Fruit fly (Drosophila melanogaster): ENCODE measurements around the gene vilya.

Gene vilya

dm6 chrX:2732127-2732526 lies 5.6 kb downstream of the vilya start, which contains the start of the genes ttm50 and CG2712 (continued):
- TF ChIP-seq dysf (GFP tag; IDR thresholded peaks at IDR 0.05) (peak; percentile 70; the same call in 2 of the 3 replicates), CG11504 (tag; optimal IDR thresholded peaks at IDR 0.05) (no peak), CG10267 (tag; optimal IDR thresholded peaks at IDR 0.05) (peak; percentile 59)

DNA sequence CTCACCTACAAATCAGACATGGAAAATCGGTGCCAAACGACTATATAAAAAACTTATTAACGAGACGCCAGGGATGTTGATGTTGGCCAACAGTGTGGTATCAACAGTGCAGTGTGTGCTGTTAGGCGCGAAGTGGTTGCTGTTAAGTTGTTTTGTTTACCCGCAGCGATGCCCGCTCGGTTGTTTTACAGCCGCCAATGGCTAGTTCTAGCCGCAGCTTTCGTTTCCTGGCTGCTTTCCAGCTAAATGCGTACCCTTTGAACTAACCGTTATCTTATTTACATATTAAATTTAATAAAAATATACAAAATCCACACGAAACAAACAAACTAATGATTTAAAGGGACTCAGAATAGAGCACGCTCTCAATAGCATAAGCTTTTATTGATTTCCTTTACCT lies 12.2 kb downstream of the vilya start, which contains the start of gene crm:
crm (minus strand) TSS at position 111 of the 400 bp plus-strand sequence.
- TF ChIP-seq BEAF-32 (GFP tag; optimal IDR thresholded peaks at IDR 0.05) = peak; percentile 20
- 0 out of 2 replicates have a peak, but pooled peaks have one; percentile 13 for TF ChIP-seq hbn (GFP tag; IDR thresholded peaks at IDR 0.05; ENCODE audit: partially characterized antibody)
- no peak for TF ChIP-seq CG18476 (GFP tag; optimal IDR thresholded peaks at IDR 0.05)
- TF ChIP-seq fd64A (GFP tag; optimal IDR thresholded peaks at IDR 0.05) = no peak
- no peak for TF ChIP-seq CG7357 (GFP tag; IDR thresholded peaks at IDR 0.05)
- TF ChIP-seq CHES-1-like (GFP tag; optimal IDR thresholded peaks at IDR 0.05) = no peak
- TF ChIP-seq BtbVII (GFP tag; optimal IDR thresholded peaks at IDR 0.05) = no peak
- no peak for TF ChIP-seq Pdp1 (GFP tag; optimal IDR thresholded peaks at IDR 0.05)
- TF ChIP-seq CG10147 (GFP tag; optimal IDR thresholded peaks at IDR 0.05) = no peak
- TF ChIP-seq sug (tag; optimal IDR thresholded peaks at IDR 0.05) = peak; percentile 14
- peak; percentile 29; the same call in 1 of the 2 replicates for TF ChIP-seq E2f2 (GFP tag; IDR thresholded peaks at IDR 0.05)
- peak; percentile 26; the same call in 1 of the 2 replicates for TF ChIP-seq CG13287 (GFP tag; IDR thresholded peaks at IDR 0.05; ENCODE audit: partially characterized antibody)
- TF ChIP-seq ftz-f1 (GFP tag; optimal IDR thresholded peaks at IDR 0.05) = no peak
- no peak for TF ChIP-seq scrt (GFP tag; optimal IDR thresholded peaks at IDR 0.05)
- TF ChIP-seq ssp (GFP tag; IDR thresholded peaks at IDR 0.05) = no peak
- peak; percentile 45 for TF ChIP-seq Med (GFP tag)
- TF ChIP-seq Dp (GFP tag; optimal IDR thresholded peaks at IDR 0.05) = peak; percentile 4
- TF ChIP-seq zen2 (GFP tag; IDR thresholded peaks at IDR 0.05; ENCODE audit: partially characterized antibody) = no peak
- no peak for TF ChIP-seq CG1529 (GFP tag; optimal IDR thresholded peaks at IDR 0.05)
- peak; percentile 65 for TF ChIP-seq vvl (GFP tag; IDR thresholded peaks at IDR 0.05)
- peak; percentile 56 for TF ChIP-seq CG2712 (tag; optimal IDR thresholded peaks at IDR 0.05)
- no peak for TF ChIP-seq CG7987 (GFP tag; optimal IDR thresholded peaks at IDR 0.05)
- peak; percentile 5 for TF ChIP-seq grau (tag; optimal IDR thresholded peaks at IDR 0.05)
- TF ChIP-seq CG10267 (tag; optimal IDR thresholded peaks at IDR 0.05) = peak; percentile 0
- peak; percentile 9 for TF ChIP-seq CoRest (tag; optimal IDR thresholded peaks at IDR 0.05)
- TF ChIP-seq CG30403 (GFP tag; optimal IDR thresholded peaks at IDR 0.05) = no peak
- peak; percentile 54 for TF ChIP-seq pzg (GFP tag; optimal IDR thresholded peaks at IDR 0.05)
- TF ChIP-seq Myb (GFP tag; optimal IDR thresholded peaks at IDR 0.05) = peak; percentile 45
- TF ChIP-seq MBD-R2 (GFP tag; IDR thresholded peaks at IDR 0.05) = peak; percentile 63
- TF ChIP-seq trem (tag; optimal IDR thresholded peaks at IDR 0.05) = peak; percentile 30
- 0 out of 2 replicates have a peak, but pooled peaks have one; percentile 34 for TF ChIP-seq Rfx (GFP tag; IDR thresholded peaks at IDR 0.05)
- TF ChIP-seq CG8290 (GFP tag; optimal IDR thresholded peaks at IDR 0.05) = no peak
- TF ChIP-seq CG8290 (tag; optimal IDR thresholded peaks at IDR 0.05) = no peak
- no peak for TF ChIP-seq ranshi (GFP tag; IDR thresholded peaks at IDR 0.05)
- no peak for TF ChIP-seq NfI (GFP tag; optimal IDR thresholded peaks at IDR 0.05)
- peak; percentile 33 for TF ChIP-seq CG12659 (GFP tag; optimal IDR thresholded peaks at IDR 0.05)
- TF ChIP-seq HmgZ (tag; optimal IDR thresholded peaks at IDR 0.05) = peak; percentile 15
- no peak for TF ChIP-seq Side (GFP tag; optimal IDR thresholded peaks at IDR 0.05)
- TF ChIP-seq row (GFP tag; IDR thresholded peaks at IDR 0.05) = peak; percentile 85
- TF ChIP-seq CG12155 (GFP tag; optimal IDR thresholded peaks at IDR 0.05) = peak; percentile 8
- peak; percentile 99 for TF ChIP-seq CG17186 (GFP tag; optimal IDR thresholded peaks at IDR 0.05)
- TF ChIP-seq CG13123 (GFP tag; optimal IDR thresholded peaks at IDR 0.05) = no peak
- peak; percentile 34; the same call in 1 of the 2 replicates for TF ChIP-seq unc-4 (GFP tag; IDR thresholded peaks at IDR 0.05; ENCODE audit: partially characterized antibody)
- peak; percentile 68 for TF ChIP-seq CG15514 (GFP tag; optimal IDR thresholded peaks at IDR 0.05)
- no peak for TF ChIP-seq CG4424 (GFP tag; optimal IDR thresholded peaks at IDR 0.05)
- TF ChIP-seq Sry-β (GFP tag; optimal IDR thresholded peaks at IDR 0.05) = peak; percentile 98
